Fruit fly (Drosophila melanogaster) Kc167 (cell line): ENCODE results near the gene Odj.

Experiments
- Myc ChIP-seq: fragments of >200 bp; optimal IDR thresholded peaks from 2 replicates; lab custom pipeline; 2017; ENCODE audit warnings: missing external identifiers
- h ChIP-seq: fragments of >200 bp; optimal IDR thresholded peaks from 3 replicates; lab custom pipeline; 2018; ENCODE audit warnings: missing external identifiers
- psq ChIP-seq: fragments of >200 bp; optimal IDR thresholded peaks from 2 replicates; lab custom pipeline; 2017; ENCODE audit warnings: missing external identifiers
- ttk ChIP-seq: sonication (Bioruptor generic); optimal IDR thresholded peaks from 2 replicates; lab custom pipeline; 2017; ENCODE audit warnings: missing external identifiers

The Odj gene

dm6 chr3R:17758905-17759304 lies 50.1 kb downstream of the Odj start:
- TF ChIP-seq Myc (lab: Kevin White, UChicago) (no peak), h (lab: Kevin White, UChicago) (no peak), ttk (lab: Kevin White, UChicago) (no peak), psq (lab: Kevin White, UChicago) (no peak)
